Worm (Caenorhabditis elegans): Measurements from ENCODE around the gene pyp-1.
A peak's percentile ranks its signal among the peaks of the same experiment; 100 is the strongest.

pyp-1 gene

DNA sequence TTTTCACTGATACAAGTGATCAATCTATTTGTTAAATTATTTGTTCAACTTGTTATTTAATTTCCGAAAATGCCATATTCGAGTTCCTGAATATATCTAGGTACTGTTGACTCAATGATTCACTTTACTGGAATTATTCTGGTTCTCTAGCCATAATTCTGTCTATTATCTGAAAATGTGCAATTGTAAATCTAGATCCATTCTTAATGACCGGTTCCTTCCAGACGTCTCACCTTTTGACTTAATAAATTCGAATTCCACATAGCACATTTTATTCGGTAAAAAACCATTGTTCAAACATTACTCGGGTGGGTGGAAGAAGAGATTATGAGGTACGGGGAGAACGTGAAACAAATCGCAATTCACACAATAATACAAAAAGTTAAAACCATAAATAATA is 9.3 kb downstream of the pyp-1 start:
- TF ChIP-seq zfp-3 (GFP tag; conservative IDR thresholded peaks at IDR 0.05) (0 out of 2 replicates have a peak, but pooled peaks have one; percentile 19), lin-29 (GFP tag; IDR thresholded peaks at IDR 0.05) (no peak), mep-1 (tag; optimal IDR thresholded peaks at IDR 0.05) (no peak), R02D3.7 (tag; optimal IDR thresholded peaks at IDR 0.05) (no peak), skn-1 (tag; optimal IDR thresholded peaks at IDR 0.05) (no peak), Y48G9A.11 (GFP tag; IDR thresholded peaks at IDR 0.05) (no peak), hlh-30 (tag; optimal IDR thresholded peaks at IDR 0.05; ENCODE audit: insufficient read depth) (no peak), hlh-11 (tag; optimal IDR thresholded peaks at IDR 0.05) (no peak), gei-8 (GFP tag; optimal IDR thresholded peaks at IDR 0.05) (peak; percentile 7), nhr-42 (GFP tag; IDR thresholded peaks at IDR 0.05) (no peak), nhr-25 (tag; optimal IDR thresholded peaks at IDR 0.05; ENCODE audit: borderline replicate concordance, insufficient read depth) (no peak), arid-1 (GFP tag; conservative IDR thresholded peaks at IDR 0.05) (no peak), lin-38 (GFP tag; IDR thresholded peaks at IDR 0.05) (peak; percentile 36; the same call in 1 of the 2 replicates), aha-1 (tag) (peak; percentile 55), daf-12 (tag; optimal IDR thresholded peaks at IDR 0.05) (no peak), php-3 (GFP tag; IDR thresholded peaks at IDR 0.05) (no peak), T26A8.4 (GFP tag; IDR thresholded peaks at IDR 0.05) (0 out of 2 replicates have a peak, but pooled peaks have one; percentile 9), ama-1 (optimal IDR thresholded peaks at IDR 0.05) (peak; percentile 40), dpl-1 (GFP tag; optimal IDR thresholded peaks at IDR 0.05) (no peak), tra-1 (GFP tag; IDR thresholded peaks at IDR 0.05) (no peak), set-16 (GFP tag; IDR thresholded peaks at IDR 0.05) (no peak), snpc-1.2 (GFP tag; IDR thresholded peaks at IDR 0.05) (no peak), F10B5.3 (tag; optimal IDR thresholded peaks at IDR 0.05) (no peak), nhr-28 (tag; optimal IDR thresholded peaks at IDR 0.05) (no peak)

DNA sequence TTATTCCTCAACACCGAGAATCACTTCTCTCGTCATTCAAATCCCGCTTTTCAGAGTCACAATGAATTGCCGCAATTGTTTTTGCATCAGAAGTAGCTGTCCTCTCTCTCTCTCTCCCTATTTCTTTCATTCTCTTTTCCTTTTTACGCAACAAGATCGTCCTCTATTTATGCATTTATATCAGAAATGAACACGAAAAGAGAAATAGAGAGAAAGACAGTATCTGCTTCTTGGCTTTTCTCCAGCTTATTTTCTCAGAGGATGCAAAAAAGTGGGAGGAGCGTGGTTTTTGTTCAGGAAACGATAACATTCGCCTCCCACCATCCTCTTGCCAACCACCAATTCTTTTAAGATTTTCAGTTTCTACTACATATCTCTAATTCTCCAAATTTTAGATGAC is 15.8 kb downstream of the pyp-1 start, which contains the start of gene mam-2:
mam-2 (plus strand) TSS at position 301 of the 400 bp plus-strand sequence.
- TF ChIP-seq aha-1 (tag) (no peak), jun-1 (tag; optimal IDR thresholded peaks at IDR 0.05) (no peak), Y48G9A.11 (GFP tag; IDR thresholded peaks at IDR 0.05) (no peak), ceh-20 (GFP tag; IDR thresholded peaks at IDR 0.05) (no peak), dmd-8 (GFP tag; IDR thresholded peaks at IDR 0.05) (no peak)

ce11 chrIV:9982226-9982794 is 16.4 kb downstream of the pyp-1 start, which contains the start of gene rrp-1:
Gene rrp-1 (minus strand): TSS chrIV:9982276.
- TF ChIP-seq F49E8.2 (tag; optimal IDR thresholded peaks at IDR 0.05; ENCODE audit: borderline replicate concordance): no peak
- no peak for TF ChIP-seq ceh-62 (tag; optimal IDR thresholded peaks at IDR 0.05)
- TF ChIP-seq lin-38 (GFP tag; IDR thresholded peaks at IDR 0.05): peak; percentile 79
- no peak for TF ChIP-seq nhr-41 (GFP tag; IDR thresholded peaks at IDR 0.05)

- peak in 1 of 2 experiments; percentile 56 for TF ChIP-seq daf-16 (GFP tag; optimal IDR thresholded peaks at IDR 0.05)
- TF ChIP-seq daf-16 (tag; optimal IDR thresholded peaks at IDR 0.05): no peak
- no peak for TF ChIP-seq lin-13 (GFP tag; optimal IDR thresholded peaks at IDR 0.05)
These were observed 21.0 kb downstream of the pyp-1 start, which contains the start of gene dhp-2 for ce11 chrIV:9977602-9978172. Gene dhp-2 (plus strand): TSS chrIV:9978122.

DNA sequence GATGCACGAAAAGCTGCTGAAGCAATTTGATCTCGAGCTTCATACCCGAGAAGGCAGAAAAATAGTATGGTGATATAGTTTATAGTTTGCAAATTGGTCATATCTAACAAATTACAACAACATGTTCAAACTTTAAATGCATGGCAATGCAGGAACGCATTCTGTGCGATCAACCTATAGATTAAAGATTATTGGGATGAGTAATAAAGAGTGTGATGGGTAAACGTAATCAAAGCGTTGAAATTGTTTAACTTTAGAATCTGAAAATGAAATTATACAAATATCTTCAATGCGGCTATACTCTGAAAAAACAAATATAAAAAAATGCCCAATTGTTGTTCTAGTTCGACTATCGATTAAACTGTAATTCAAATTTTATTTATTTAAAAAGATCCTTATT is 22.4 kb downstream of the pyp-1 start, which contains the start of gene C47E12.14:
C47E12.14 (minus strand) TSS at position 101 of the 400 bp plus-strand sequence.
- no peak for TF ChIP-seq nhr-10 (tag; optimal IDR thresholded peaks at IDR 0.05)
- no peak for TF ChIP-seq spr-1 (tag; optimal IDR thresholded peaks at IDR 0.05)
- no peak for TF ChIP-seq F26F4.8 (GFP tag; conservative IDR thresholded peaks at IDR 0.05)
- TF ChIP-seq Y105C5A.15 (GFP tag; IDR thresholded peaks at IDR 0.05): no peak
- TF ChIP-seq F10B5.3 (tag; optimal IDR thresholded peaks at IDR 0.05): no peak
- TF ChIP-seq hlh-11 (tag; optimal IDR thresholded peaks at IDR 0.05): no peak
- no peak for TF ChIP-seq Y75B8A.6 (GFP tag; IDR thresholded peaks at IDR 0.05)
- no peak for TF ChIP-seq lin-1 (GFP tag; IDR thresholded peaks at IDR 0.05)
- no peak for TF ChIP-seq D1046.2 (GFP tag; IDR thresholded peaks at IDR 0.05)
- no peak for TF ChIP-seq pqm-1 (tag; optimal IDR thresholded peaks at IDR 0.05)
- TF ChIP-seq egl-27 (tag; optimal IDR thresholded peaks at IDR 0.05): no peak
- TF ChIP-seq dpl-1 (GFP tag; optimal IDR thresholded peaks at IDR 0.05): no peak
- no peak for TF ChIP-seq T20F7.1 (GFP tag; optimal IDR thresholded peaks at IDR 0.05)
- TF ChIP-seq zfp-3 (GFP tag; conservative IDR thresholded peaks at IDR 0.05): no peak
- no peak for TF ChIP-seq ceh-62 (tag; optimal IDR thresholded peaks at IDR 0.05)
- no peak for TF ChIP-seq gei-8 (GFP tag; optimal IDR thresholded peaks at IDR 0.05)
- no peak for TF ChIP-seq nhr-25 (tag; optimal IDR thresholded peaks at IDR 0.05; ENCODE audit: borderline replicate concordance, insufficient read depth)
- no peak for TF ChIP-seq daf-19 (GFP tag; conservative IDR thresholded peaks at IDR 0.05)
